Worm (Caenorhabditis elegans) whole organism, young adult: Measurements from ENCODE around the gene Y54G11A.19.

Source experiments
- B0019.2 ChIP-seq: fragments of 200-800 bp; sonication (Bioruptor generic); conservative IDR thresholded peaks from 2 replicates; pipeline ENCODE4 v1.3.6; 2022; ENCODE audit warnings: missing genetic modification reagents, missing genetic modification characterization, missing compliant biosample characterization
- C17E4.6 ChIP-seq: fragments of 200-800 bp; sonication (Bioruptor generic); IDR thresholded peaks from 2 replicates; pipeline ENCODE4 v1.3.6; 2022; ENCODE audit warnings: missing genetic modification reagents, missing genetic modification characterization, missing compliant biosample characterization
- D2030.7 ChIP-seq: fragments of 200-800 bp; sonication (Bioruptor generic); IDR thresholded peaks from 2 replicates; pipeline ENCODE4 v1.3.6; 2022; ENCODE audit warnings: missing genetic modification reagents, missing genetic modification characterization, missing compliant biosample characterization
- F23B12.7 ChIP-seq: sonication (generic microtip); optimal IDR thresholded peaks from 2 replicates; lab custom pipeline; 2017; ENCODE audit warnings: missing genetic modification characterization, mild to moderate bottlenecking, missing compliant biosample characterization, antibody characterized with exemption, moderate library complexity; ENCODE audit not compliant: insufficient read depth
- F33H1.4 ChIP-seq: fragments of 200-800 bp; sonication (Bioruptor generic); IDR thresholded peaks from 2 replicates; pipeline ENCODE4 v1.3.6; 2022; ENCODE audit warnings: missing genetic modification reagents, missing genetic modification characterization, missing compliant biosample characterization
- T07F8.4 ChIP-seq: sonication (generic microtip); optimal IDR thresholded peaks from 2 replicates; lab custom pipeline; 2016; ENCODE audit warnings: mild to moderate bottlenecking, missing genetic modification characterization, moderate library complexity, missing compliant biosample characterization
- Y53F4B.3 ChIP-seq: fragments of 200-800 bp; sonication (Bioruptor generic); IDR thresholded peaks from 2 replicates; pipeline ENCODE4 v1.3.6; 2022; ENCODE audit warnings: missing genetic modification reagents, missing genetic modification characterization, missing compliant biosample characterization
- Y53G8AR.9 ChIP-seq: fragments of 200-800 bp; sonication (Bioruptor generic); conservative IDR thresholded peaks from 2 replicates; pipeline ENCODE4 v1.3.6; 2022; ENCODE audit warnings: missing genetic modification reagents, missing genetic modification characterization, missing compliant biosample characterization
- Y79H2A.3 ChIP-seq: fragments of 200-800 bp; sonication (Bioruptor generic); conservative IDR thresholded peaks from 2 replicates; pipeline ENCODE4 v1.3.6; 2022; ENCODE audit warnings: missing genetic modification reagents, missing genetic modification characterization, missing compliant biosample characterization
- ZK185.1 ChIP-seq: sonication (generic microtip); optimal IDR thresholded peaks from 2 replicates; lab custom pipeline; 2016; ENCODE audit warnings: mild to moderate bottlenecking, missing genetic modification characterization, missing compliant biosample characterization; ENCODE audit not compliant: poor library complexity, severe bottlenecking
- aptf-3 ChIP-seq: fragments of 200-800 bp; sonication (Bioruptor generic); IDR thresholded peaks from 2 replicates; pipeline ENCODE4 v1.3.6; 2022; ENCODE audit warnings: missing genetic modification characterization, missing compliant biosample characterization
- attf-3 ChIP-seq: fragments of 200-800 bp; sonication (Bioruptor generic); conservative IDR thresholded peaks from 2 replicates; pipeline ENCODE4 v1.3.6; 2022; ENCODE audit warnings: missing genetic modification reagents, missing genetic modification characterization, missing compliant biosample characterization
- attf-5 ChIP-seq: fragments of 200-800 bp; sonication (Bioruptor generic); optimal IDR thresholded peaks from 2 replicates; lab custom pipeline; 2018; ENCODE audit warnings: mild to moderate bottlenecking, missing genetic modification characterization, missing compliant biosample characterization
- attf-6 ChIP-seq: fragments of 200-800 bp; sonication (Bioruptor generic); IDR thresholded peaks from 2 replicates; pipeline ENCODE4 v1.3.6; 2022; ENCODE audit warnings: missing genetic modification reagents, missing genetic modification characterization, missing compliant biosample characterization
- ccch-3 ChIP-seq: fragments of 200-800 bp; sonication (Bioruptor generic); optimal IDR thresholded peaks from 2 replicates; lab custom pipeline; 2018; ENCODE audit warnings: mild to moderate bottlenecking, missing genetic modification characterization, missing compliant biosample characterization
- cebp-2 ChIP-seq: fragments of 200-800 bp; sonication (Bioruptor generic); IDR thresholded peaks from 2 replicates; pipeline ENCODE4 v1.3.6; 2022; ENCODE audit warnings: missing genetic modification characterization, missing compliant biosample characterization
- ceh-58 ChIP-seq: fragments of 200-800 bp; sonication (Bioruptor generic); IDR thresholded peaks from 2 replicates; pipeline ENCODE4 v1.3.6; 2022; ENCODE audit warnings: missing genetic modification characterization, missing compliant biosample characterization
- ceh-91 ChIP-seq: fragments of 200-800 bp; sonication (Bioruptor generic); IDR thresholded peaks from 2 replicates; pipeline ENCODE4 v1.3.6; 2022; ENCODE audit warnings: missing genetic modification reagents, missing genetic modification characterization, missing compliant biosample characterization
- die-1 ChIP-seq: sonication (generic microtip); optimal IDR thresholded peaks from 2 replicates; lab custom pipeline; 2016; ENCODE audit warnings: missing genotype, mild to moderate bottlenecking, missing genetic modification characterization, missing compliant biosample characterization
- efl-1 ChIP-seq: fragments of 150-350 bp; optimal IDR thresholded peaks from 2 replicates; lab custom pipeline; 2014; ENCODE audit warnings: missing biosample characterization, missing genetic modification reagents, missing genetic modification characterization
- egl-44 ChIP-seq: fragments of 200-800 bp; sonication (Bioruptor generic); IDR thresholded peaks from 2 replicates; pipeline ENCODE4 v1.3.6; 2022; ENCODE audit warnings: missing genetic modification reagents, missing genetic modification characterization, missing compliant biosample characterization
- ekl-4 ChIP-seq: fragments of 200-800 bp; sonication (Bioruptor generic); IDR thresholded peaks from 2 replicates; pipeline ENCODE4 v1.3.6; 2022; ENCODE audit warnings: missing genetic modification reagents, missing genetic modification characterization, missing compliant biosample characterization
- gei-17 ChIP-seq: fragments of 200-800 bp; sonication (Bioruptor generic); optimal IDR thresholded peaks from 2 replicates; lab custom pipeline; 2018; ENCODE audit warnings: mild to moderate bottlenecking, missing genetic modification characterization, missing compliant biosample characterization
- him-1 ChIP-seq: sonication (generic microtip); optimal IDR thresholded peaks from 2 replicates; lab custom pipeline; 2016; ENCODE audit warnings: missing genotype, missing genetic modification reagents, missing genetic modification characterization, missing compliant biosample characterization
- hlh-12 ChIP-seq: sonication (generic microtip); optimal IDR thresholded peaks from 2 replicates; lab custom pipeline; 2016; ENCODE audit warnings: missing genetic modification characterization, missing compliant biosample characterization
- hrde-1 ChIP-seq: sonication (generic microtip); optimal IDR thresholded peaks from 2 replicates; lab custom pipeline; 2016; ENCODE audit warnings: missing genetic modification characterization, mild to moderate bottlenecking, missing compliant biosample characterization, moderate library complexity, missing genotype, missing genetic modification reagents, borderline replicate concordance
- lin-26 ChIP-seq: fragments of 200-800 bp; sonication (Bioruptor generic); IDR thresholded peaks from 2 replicates; pipeline ENCODE4 v1.3.6; 2022; ENCODE audit warnings: missing genetic modification reagents, missing genetic modification characterization, missing compliant biosample characterization
- lin-35 ChIP-seq, 3 experiments: fragments of 150-350 bp in 2 of 3; sonication (generic microtip) in 1 of 3; optimal IDR thresholded peaks; 2 replicates each; lab custom pipeline; 2014 to 2018; ENCODE audit warnings: missing biosample characterization in 3 of 3, missing genetic modification characterization in 3 of 3, missing genetic modification reagents in 3 of 3
- lin-54 ChIP-seq: fragments of 200-800 bp; sonication (Bioruptor generic); optimal IDR thresholded peaks from 2 replicates; lab custom pipeline; 2018; ENCODE audit warnings: mild to moderate bottlenecking, missing genetic modification characterization, missing compliant biosample characterization
- madf-10 ChIP-seq: sonication (generic microtip); optimal IDR thresholded peaks from 2 replicates; lab custom pipeline; 2016; ENCODE audit warnings: mild to moderate bottlenecking, missing genetic modification characterization, missing compliant biosample characterization
- mel-28 ChIP-seq: sonication (generic microtip); optimal IDR thresholded peaks from 2 replicates; lab custom pipeline; 2016; ENCODE audit warnings: borderline replicate concordance, mild to moderate bottlenecking, missing genetic modification characterization, missing compliant biosample characterization
- mes-4 ChIP-seq: sonication (generic microtip); optimal IDR thresholded peaks from 2 replicates; lab custom pipeline; 2016; ENCODE audit warnings: missing genotype, missing genetic modification characterization, missing compliant biosample characterization
- nhr-80 ChIP-seq: sonication (generic microtip); optimal IDR thresholded peaks from 2 replicates; lab custom pipeline; 2016; ENCODE audit warnings: missing genetic modification characterization, missing compliant biosample characterization
- rpc-1 ChIP-seq, 2 experiments: fragments of 150-350 bp in 1 of 2; sonication (generic microtip) in 1 of 2; optimal IDR thresholded peaks; 2 replicates each; lab custom pipeline; 2014 to 2018; ENCODE audit warnings: missing biosample characterization in 1 of 2, missing genetic modification characterization in 1 of 2, missing genetic modification reagents in 1 of 2, missing genotype in 1 of 2
- sea-2 ChIP-seq: fragments of 200-800 bp; sonication (Bioruptor generic); IDR thresholded peaks from 2 replicates; pipeline ENCODE4 v1.3.6; 2022; ENCODE audit warnings: missing genetic modification characterization, missing compliant biosample characterization
- snpc-1.1 ChIP-seq: sonication (generic microtip); optimal IDR thresholded peaks from 2 replicates; lab custom pipeline; 2017; ENCODE audit warnings: missing genetic modification characterization, mild to moderate bottlenecking, missing compliant biosample characterization, antibody characterized with exemption, moderate library complexity, missing genotype, missing genetic modification reagents; ENCODE audit not compliant: insufficient read depth
- snpc-3.4 ChIP-seq: sonication (generic microtip); optimal IDR thresholded peaks from 2 replicates; lab custom pipeline; 2017; ENCODE audit warnings: missing genetic modification characterization, mild to moderate bottlenecking, missing compliant biosample characterization, antibody characterized with exemption, moderate library complexity, missing genotype, missing genetic modification reagents
- snpc-4 ChIP-seq, 5 experiments: fragments of 150-350 bp in 1 of 5; sonication (generic microtip) in 4 of 5; optimal IDR thresholded peaks; 2 replicates each; lab custom pipeline; 2014 to 2018; ENCODE audit warnings: missing genetic modification characterization in 5 of 5, missing biosample characterization in 3 of 5, antibody characterized with exemption in 2 of 5, mild to moderate bottlenecking in 2 of 5, missing compliant biosample characterization in 2 of 5, missing genotype in 2 of 5, moderate library complexity in 2 of 5, missing genetic modification reagents in 1 of 5
- tbp1 ChIP-seq: fragments of 200-800 bp; sonication (Bioruptor generic); optimal IDR thresholded peaks from 2 replicates; lab custom pipeline; 2018; ENCODE audit warnings: mild to moderate bottlenecking, missing genetic modification characterization, missing compliant biosample characterization
- tlf-1 ChIP-seq: fragments of 200-800 bp; sonication (Bioruptor generic); optimal IDR thresholded peaks from 2 replicates; lab custom pipeline; 2018; ENCODE audit warnings: mild to moderate bottlenecking, missing genetic modification characterization, missing compliant biosample characterization
- unc-62 ChIP-seq: fragments of 150-350 bp; optimal IDR thresholded peaks from 2 replicates; lab custom pipeline; 2014; ENCODE audit warnings: missing biosample characterization, missing genetic modification reagents, missing genetic modification characterization
- xnd-1 ChIP-seq: sonication (generic microtip); optimal IDR thresholded peaks from 2 replicates; lab custom pipeline; 2016; ENCODE audit warnings: missing genotype, missing genetic modification reagents, missing genetic modification characterization, missing compliant biosample characterization
- ztf-22 ChIP-seq: fragments of 200-800 bp; sonication (Bioruptor generic); optimal IDR thresholded peaks from 2 replicates; lab custom pipeline; 2018; ENCODE audit warnings: mild to moderate bottlenecking, missing genetic modification characterization, moderate library complexity, missing compliant biosample characterization
- ztf-25 ChIP-seq: fragments of 200-800 bp; sonication (Bioruptor generic); IDR thresholded peaks from 2 replicates; pipeline ENCODE4 v1.3.6; 2022; ENCODE audit warnings: missing genetic modification reagents, missing genetic modification characterization, missing compliant biosample characterization
- ztf-3 ChIP-seq: fragments of 200-800 bp; sonication (Bioruptor generic); optimal IDR thresholded peaks from 2 replicates; lab custom pipeline; 2018; ENCODE audit warnings: mild to moderate bottlenecking, missing genetic modification characterization, missing compliant biosample characterization
- ztf-6 ChIP-seq: fragments of 200-800 bp; sonication (Bioruptor generic); IDR thresholded peaks from 2 replicates; pipeline ENCODE4 v1.3.6; 2022; ENCODE audit warnings: missing genetic modification reagents, missing genetic modification characterization, missing compliant biosample characterization

Gene Y54G11A.19

ce11 chrII:14244457-14245254 lies 12.0 kb downstream of the Y54G11A.19 start (continued):
- TF ChIP-seq lin-54 (GFP tag; lab: Kevin White, UChicago) (peak; percentile 95), F23B12.7 (tag; lab: Kevin White, UChicago) (no peak), attf-3 (no peak), gei-17 (GFP tag; lab: Kevin White, UChicago) (no peak), B0019.2 (no peak), ekl-4 (GFP tag; lab: Robert Waterston, UW) (peak; percentile 74), sea-2 (GFP tag; lab: Robert Waterston, UW) (no peak), D2030.7 (GFP tag; lab: Robert Waterston, UW) (peak; percentile 94), unc-62 (GFP tag; lab: Kevin White, UChicago) (no peak), lin-35 (GFP tag; optimal IDR thresholded peaks at IDR 0.05; lab: Kevin White, UChicago) (peak in 1 of 3 experiments; percentile 12), ztf-3 (GFP tag; lab: Kevin White, UChicago) (no peak), xnd-1 (tag; lab: Kevin White, UChicago) (peak; percentile 100), ceh-91 (GFP tag; lab: Robert Waterston, UW) (peak; percentile 93), mes-4 (tag; lab: Kevin White, UChicago) (no peak), mel-28 (tag; lab: Kevin White, UChicago) (no peak), attf-6 (GFP tag; lab: Robert Waterston, UW) (peak; percentile 75), efl-1 (peak; percentile 68), ztf-25 (GFP tag; lab: Robert Waterston, UW) (no peak), ztf-22 (GFP tag; lab: Kevin White, UChicago) (no peak), nhr-80 (tag; lab: Kevin White, UChicago) (peak; percentile 28), him-1 (tag; lab: Kevin White, UChicago) (no peak), cebp-2 (no peak), egl-44 (GFP tag; lab: Robert Waterston, UW) (no peak), attf-5 (GFP tag; lab: Kevin White, UChicago) (no peak), F33H1.4 (peak; percentile 99), snpc-4 (GFP tag; optimal IDR thresholded peaks at IDR 0.05; lab: Kevin White, UChicago) (no peak), snpc-4 (tag; optimal IDR thresholded peaks at IDR 0.05; lab: Kevin White, UChicago) (peak in 2 of 4 experiments; percentile 17 to 60), snpc-1.1 (tag; lab: Kevin White, UChicago) (peak; percentile 71), ztf-6 (GFP tag; lab: Robert Waterston, UW) (no peak), rpc-1 (optimal IDR thresholded peaks at IDR 0.05; lab: Kevin White, UChicago) (no peak), rpc-1 (tag; optimal IDR thresholded peaks at IDR 0.05; lab: Kevin White, UChicago) (no peak), Y53F4B.3 (GFP tag; lab: Robert Waterston, UW) (peak; percentile 56), aptf-3 (GFP tag; lab: Robert Waterston, UW) (no peak), hlh-12 (no peak), hrde-1 (peak; percentile 38), lin-26 (GFP tag; lab: Robert Waterston, UW) (no peak), ceh-58 (GFP tag; lab: Robert Waterston, UW) (no peak), ZK185.1 (tag; lab: Kevin White, UChicago) (no peak), T07F8.4 (tag; lab: Kevin White, UChicago) (no peak), C17E4.6 (GFP tag; lab: Robert Waterston, UW) (no peak), Y79H2A.3 (GFP tag; lab: Robert Waterston, UW) (no peak), Y53G8AR.9 (peak; percentile 32; the same call in 1 of the 2 replicates), tbp1 (GFP tag; lab: Kevin White, UChicago) (peak; percentile 53), madf-10 (tag; lab: Kevin White, UChicago) (no peak), snpc-3.4 (tag; lab: Kevin White, UChicago) (peak; percentile 84), tlf-1 (GFP tag; lab: Kevin White, UChicago) (peak; percentile 73), ccch-3 (GFP tag; lab: Kevin White, UChicago) (no peak), die-1 (tag; lab: Kevin White, UChicago) (no peak)
